Worm (Caenorhabditis elegans): Measurements from ENCODE around the gene srm-4.

- TF ChIP-seq unc-39 (tag; optimal IDR thresholded peaks at IDR 0.05): no peak
- TF ChIP-seq fos-1 (tag; optimal IDR thresholded peaks at IDR 0.05): no peak
- TF ChIP-seq mab-5 (tag; optimal IDR thresholded peaks at IDR 0.05): no peak
- TF ChIP-seq R02D3.7 (tag; optimal IDR thresholded peaks at IDR 0.05): no peak
- TF ChIP-seq skn-1 (tag; optimal IDR thresholded peaks at IDR 0.05): no peak
- TF ChIP-seq crh-2 (tag; optimal IDR thresholded peaks at IDR 0.05): no peak
- no peak for TF ChIP-seq mbf-1 (tag; optimal IDR thresholded peaks at IDR 0.05)
- TF ChIP-seq ama-1 (optimal IDR thresholded peaks at IDR 0.05): no peak
- TF ChIP-seq unc-62 (GFP tag; optimal IDR thresholded peaks at IDR 0.05): no peak
- no peak for TF ChIP-seq ZK546.5 (tag; optimal IDR thresholded peaks at IDR 0.05)
These were observed 12.4 kb upstream of the srm-4 start for ce11 chrV:14320730-14321319.

Measured in whole organism, L2 larva.